Worm (Caenorhabditis elegans) whole organism, early embryonic: ENCODE measurements around the gene sds-22.

Source experiments
- B0310.2 ChIP-seq: sonication (generic microtip); optimal IDR thresholded peaks from 2 replicates; lab custom pipeline; 2016; ENCODE audit warnings: mild to moderate bottlenecking, missing genetic modification characterization, missing compliant biosample characterization
- F13C5.2 ChIP-seq: sonication (generic microtip); optimal IDR thresholded peaks from 2 replicates; lab custom pipeline; 2017; ENCODE audit warnings: mild to moderate bottlenecking, missing genetic modification characterization, inconsistent platforms, missing compliant biosample characterization
- aly-1 ChIP-seq: sonication (generic microtip); optimal IDR thresholded peaks from 2 replicates; lab custom pipeline; 2016; ENCODE audit warnings: missing genetic modification characterization, missing compliant biosample characterization
- ama-1 ChIP-seq: fragments of 150-350 bp; optimal IDR thresholded peaks from 2 replicates; lab custom pipeline; 2014
- ceh-13 ChIP-seq: fragments of 200-800 bp; sonication (Bioruptor generic); optimal IDR thresholded peaks from 2 replicates; lab custom pipeline; 2018; ENCODE audit warnings: mild to moderate bottlenecking, missing genetic modification characterization, missing compliant biosample characterization
- ceh-36 ChIP-seq: sonication (generic microtip); optimal IDR thresholded peaks from 2 replicates; lab custom pipeline; 2016; ENCODE audit warnings: missing genetic modification characterization, inconsistent platforms, missing compliant biosample characterization
- ets-7 ChIP-seq: sonication (generic microtip); optimal IDR thresholded peaks from 2 replicates; lab custom pipeline; 2016; ENCODE audit warnings: missing genotype, missing genetic modification characterization, missing compliant biosample characterization
- flt-1 ChIP-seq: fragments of 200-800 bp; sonication (Bioruptor generic); IDR thresholded peaks from 2 replicates; pipeline ENCODE4 v1.3.6; 2022; ENCODE audit warnings: missing genetic modification characterization, missing compliant biosample characterization
- hmbx-1 ChIP-seq: sonication (generic microtip); optimal IDR thresholded peaks from 2 replicates; lab custom pipeline; 2016; ENCODE audit warnings: mild to moderate bottlenecking, missing genetic modification characterization, missing compliant biosample characterization
- hmg-4 ChIP-seq: fragments of 200-800 bp; sonication (Bioruptor generic); optimal IDR thresholded peaks from 2 replicates; lab custom pipeline; 2018; ENCODE audit warnings: mild to moderate bottlenecking, missing genetic modification characterization, missing compliant biosample characterization
- hnd-1 ChIP-seq: sonication (generic microtip); optimal IDR thresholded peaks from 2 replicates; lab custom pipeline; 2016; ENCODE audit warnings: missing genetic modification characterization, missing compliant biosample characterization
- pes-1 ChIP-seq: fragments of 200-800 bp; sonication (Bioruptor generic); IDR thresholded peaks from 2 replicates; pipeline ENCODE4 v1.3.6; 2022; ENCODE audit warnings: missing genetic modification reagents, missing genetic modification characterization, missing compliant biosample characterization
- scrt-1 ChIP-seq: fragments of 200-800 bp; sonication (Bioruptor generic); IDR thresholded peaks from 2 replicates; pipeline ENCODE4 v1.3.6; 2022; ENCODE audit warnings: missing genetic modification characterization, missing compliant biosample characterization
- sea-1 ChIP-seq: fragments of 200-800 bp; sonication (Bioruptor generic); conservative IDR thresholded peaks from 2 replicates; pipeline ENCODE4 v1.3.6; 2022; ENCODE audit warnings: missing genetic modification characterization, missing compliant biosample characterization
- tbx-11 ChIP-seq: fragments of 200-800 bp; sonication (Bioruptor generic); IDR thresholded peaks from 2 replicates; pipeline ENCODE4 v1.3.6; 2022; ENCODE audit warnings: missing genetic modification characterization, missing compliant biosample characterization
- tbx-37 ChIP-seq: fragments of 200-800 bp; sonication (Bioruptor generic); conservative IDR thresholded peaks from 2 replicates; pipeline ENCODE4 v1.3.6; 2022; ENCODE audit warnings: missing genetic modification reagents, missing genetic modification characterization, missing compliant biosample characterization
- tra-4 ChIP-seq: sonication (generic microtip); optimal IDR thresholded peaks from 2 replicates; lab custom pipeline; 2017; ENCODE audit warnings: missing genetic modification characterization, missing compliant biosample characterization

Gene sds-22

ce11 chrII:7813237-7813636 is 45.0 kb upstream of the sds-22 start:
- 0 out of 2 replicates have a peak, but pooled peaks have one; percentile 40 for TF ChIP-seq sea-1 (GFP tag; lab: Robert Waterston, UW)
- TF ChIP-seq tbx-11 (GFP tag; lab: Robert Waterston, UW) = no peak
- no peak for TF ChIP-seq tra-4 (tag; lab: Kevin White, UChicago)
- TF ChIP-seq pes-1 (GFP tag; lab: Robert Waterston, UW) = no peak
- TF ChIP-seq hmbx-1 = no peak
- TF ChIP-seq hmg-4 = peak; percentile 46
- TF ChIP-seq ceh-13 = no peak
- no peak for TF ChIP-seq F13C5.2 (tag; lab: Kevin White, UChicago)
- TF ChIP-seq flt-1 (GFP tag; lab: Robert Waterston, UW) = no peak

ce11 chrII:7813645-7814044 is 44.6 kb upstream of the sds-22 start:
- TF ChIP-seq tbx-37 (GFP tag; lab: Robert Waterston, UW) (no peak), F13C5.2 (tag; lab: Kevin White, UChicago) (no peak), ama-1 (no peak), flt-1 (GFP tag; lab: Robert Waterston, UW) (no peak), hmg-4 (no peak), pes-1 (GFP tag; lab: Robert Waterston, UW) (no peak)

ce11 chrII:7814215-7814614 is 44.0 kb upstream of the sds-22 start:
- TF ChIP-seq hmg-4 = peak; percentile 52
- no peak for TF ChIP-seq tbx-11 (GFP tag; lab: Robert Waterston, UW)
- TF ChIP-seq hnd-1 (tag; lab: Kevin White, UChicago) = no peak

ce11 chrII:7814915-7815314 is 43.3 kb upstream of the sds-22 start:
- TF ChIP-seq ceh-36 (tag; lab: Kevin White, UChicago) (no peak), ceh-13 (no peak), tbx-37 (GFP tag; lab: Robert Waterston, UW) (no peak), B0310.2 (tag; lab: Kevin White, UChicago) (no peak), hmg-4 (no peak), pes-1 (GFP tag; lab: Robert Waterston, UW) (no peak), ets-7 (tag; lab: Kevin White, UChicago) (no peak), hnd-1 (tag; lab: Kevin White, UChicago) (no peak), aly-1 (tag; lab: Kevin White, UChicago) (no peak), tbx-11 (GFP tag; lab: Robert Waterston, UW) (no peak), flt-1 (GFP tag; lab: Robert Waterston, UW) (no peak), sea-1 (GFP tag; lab: Robert Waterston, UW) (no peak), scrt-1 (GFP tag; lab: Robert Waterston, UW) (no peak), F13C5.2 (tag; lab: Kevin White, UChicago) (no peak), hmbx-1 (no peak), tra-4 (tag; lab: Kevin White, UChicago) (no peak), ama-1 (no peak)

ce11 chrII:7815406-7815805 is 42.8 kb upstream of the sds-22 start:
- TF ChIP-seq ceh-36 (tag; lab: Kevin White, UChicago) (no peak), ets-7 (tag; lab: Kevin White, UChicago) (peak; percentile 83)

- TF ChIP-seq aly-1 (tag; lab: Kevin White, UChicago) = no peak
- TF ChIP-seq hmbx-1 = no peak
- TF ChIP-seq pes-1 (GFP tag; lab: Robert Waterston, UW) = no peak
- no peak for TF ChIP-seq ets-7 (tag; lab: Kevin White, UChicago)
- TF ChIP-seq flt-1 (GFP tag; lab: Robert Waterston, UW) = no peak
Observed at ce11 chrII:7816163-7816776, 41.9 kb upstream of the sds-22 start, which contains the start of gene cki-2. cki-2 (plus strand) TSS chrII:7816499.

ce11 chrII:7817580-7817979 is 40.6 kb upstream of the sds-22 start:
- TF ChIP-seq hmg-4 (no peak), ets-7 (tag; lab: Kevin White, UChicago) (no peak), ama-1 (no peak), hnd-1 (tag; lab: Kevin White, UChicago) (no peak), ceh-36 (tag; lab: Kevin White, UChicago) (no peak), sea-1 (GFP tag; lab: Robert Waterston, UW) (no peak), pes-1 (GFP tag; lab: Robert Waterston, UW) (no peak), ceh-13 (no peak)

ce11 chrII:7819359-7819758 is 38.8 kb upstream of the sds-22 start:
- TF ChIP-seq ceh-36 (tag; lab: Kevin White, UChicago) (no peak), ets-7 (tag; lab: Kevin White, UChicago) (no peak), aly-1 (tag; lab: Kevin White, UChicago) (no peak), tbx-37 (GFP tag; lab: Robert Waterston, UW) (no peak), F13C5.2 (tag; lab: Kevin White, UChicago) (no peak), hnd-1 (tag; lab: Kevin White, UChicago) (no peak), pes-1 (GFP tag; lab: Robert Waterston, UW) (no peak), tbx-11 (GFP tag; lab: Robert Waterston, UW) (no peak), ceh-13 (no peak), tra-4 (tag; lab: Kevin White, UChicago) (no peak), sea-1 (GFP tag; lab: Robert Waterston, UW) (no peak), B0310.2 (tag; lab: Kevin White, UChicago) (no peak), hmbx-1 (no peak), hmg-4 (no peak), flt-1 (GFP tag; lab: Robert Waterston, UW) (no peak)
